Fruit fly (Drosophila melanogaster) Kc167 (cell line): ENCODE data around the gene CG11786.

Experiments used
- Myc ChIP-seq: fragments of >200 bp; optimal IDR thresholded peaks from 2 replicates; lab custom pipeline; 2017; ENCODE audit warnings: missing external identifiers
- Sin3A ChIP-seq: fragments of >200 bp; optimal IDR thresholded peaks from 2 replicates; lab custom pipeline; 2018; ENCODE audit warnings: missing external identifiers
- h ChIP-seq: fragments of >200 bp; optimal IDR thresholded peaks from 3 replicates; lab custom pipeline; 2018; ENCODE audit warnings: missing external identifiers
- psq ChIP-seq: fragments of >200 bp; optimal IDR thresholded peaks from 2 replicates; lab custom pipeline; 2017; ENCODE audit warnings: missing external identifiers
- ttk ChIP-seq: sonication (Bioruptor generic); optimal IDR thresholded peaks from 2 replicates; lab custom pipeline; 2017; ENCODE audit warnings: missing external identifiers

- no peak for TF ChIP-seq ttk
- TF ChIP-seq Sin3A, result no peak
- no peak for TF ChIP-seq psq
- TF ChIP-seq h (lab: Kevin White, UChicago), result no peak
- no peak for TF ChIP-seq Myc (lab: Kevin White, UChicago)
These were observed 41.4 kb upstream of the CG11786 start for dm6 chr3R:25004763-25005162.
